Fruit fly (Drosophila melanogaster) whole organism, larva: ENCODE data around the gene CG3817.

Source experiments
- noc ChIP-seq: fragments of 200-800 bp; sonication (Bioruptor generic); optimal IDR thresholded peaks from 3 replicates; lab custom pipeline; 2019; ENCODE audit warnings: missing biosample characterization, mild to moderate bottlenecking, missing genetic modification characterization, moderate library complexity

The CG3817 gene

DNA sequence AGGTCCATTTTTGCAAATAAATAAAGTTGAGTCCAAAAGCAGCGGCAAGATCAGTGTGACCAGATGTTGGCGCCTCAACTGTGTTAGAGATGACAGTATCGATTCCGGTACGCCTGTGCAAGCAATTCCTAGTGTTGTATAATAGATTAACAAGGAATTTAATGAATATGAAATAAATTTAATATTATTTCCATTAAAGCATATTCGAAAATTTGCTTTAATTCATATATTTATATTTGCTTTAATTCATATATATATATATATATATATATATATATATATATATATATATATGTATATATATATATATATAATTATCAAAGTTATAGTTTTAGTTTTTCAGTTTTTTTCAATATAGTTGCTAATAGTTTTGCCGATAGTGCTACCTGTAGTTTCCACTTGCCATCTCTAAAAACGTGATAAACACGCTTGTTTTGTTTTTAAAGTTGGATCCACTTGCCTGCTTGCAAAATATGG, at the start of gene CG3817, which contains the start of gene Nup93-2:
Gene CG3817 (plus strand): TSS at position 460 of the 477 bp plus-strand sequence.
Gene Nup93-2 (minus strand): TSS at position 93 of the 477 bp plus-strand sequence.
- no peak for TF ChIP-seq noc (tag; lab: Kevin White, UChicago)

DNA sequence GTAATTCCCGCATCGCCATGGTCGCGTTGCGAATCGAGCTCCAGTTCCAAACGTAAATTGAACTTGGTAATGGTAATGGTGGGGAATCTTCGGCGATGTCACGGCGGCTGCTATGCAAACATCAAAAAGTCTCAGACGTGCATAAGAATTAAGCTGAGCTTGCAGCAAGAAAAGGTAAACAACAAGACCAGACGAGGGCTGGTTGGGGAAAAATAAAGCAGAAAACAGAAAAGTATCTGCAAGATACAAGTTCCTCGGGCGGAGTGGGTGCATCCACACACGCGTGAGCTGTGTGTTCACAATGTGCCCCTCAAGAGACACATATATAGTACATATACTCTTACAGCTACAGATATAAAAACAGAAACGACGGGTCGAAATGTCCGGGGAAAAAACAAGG, 45.9 kb upstream of the CG3817 start:
- TF ChIP-seq noc (tag; lab: Kevin White, UChicago), result no peak

DNA sequence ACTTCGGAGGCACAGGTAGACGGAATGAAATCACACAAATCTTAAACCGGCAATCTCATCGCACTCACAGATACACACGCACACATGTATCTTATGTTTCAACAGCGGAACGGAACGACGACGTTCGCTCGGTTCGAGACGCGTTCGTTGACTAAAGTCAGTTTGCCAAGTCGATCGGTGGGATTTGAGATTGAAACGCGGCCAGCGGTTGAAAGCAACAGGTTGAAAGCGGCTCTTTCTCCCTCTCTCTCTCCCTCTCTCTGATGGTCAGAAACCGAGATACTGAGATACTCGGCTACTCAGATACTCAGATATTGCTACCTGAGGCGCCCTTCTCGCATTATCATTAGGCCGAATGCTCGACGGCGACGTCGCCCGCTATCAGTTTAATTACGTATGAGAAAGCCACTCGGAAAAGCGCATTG, 44.8 kb upstream of the CG3817 start:
- TF ChIP-seq noc (tag; lab: Kevin White, UChicago), result peak; percentile 48

DNA sequence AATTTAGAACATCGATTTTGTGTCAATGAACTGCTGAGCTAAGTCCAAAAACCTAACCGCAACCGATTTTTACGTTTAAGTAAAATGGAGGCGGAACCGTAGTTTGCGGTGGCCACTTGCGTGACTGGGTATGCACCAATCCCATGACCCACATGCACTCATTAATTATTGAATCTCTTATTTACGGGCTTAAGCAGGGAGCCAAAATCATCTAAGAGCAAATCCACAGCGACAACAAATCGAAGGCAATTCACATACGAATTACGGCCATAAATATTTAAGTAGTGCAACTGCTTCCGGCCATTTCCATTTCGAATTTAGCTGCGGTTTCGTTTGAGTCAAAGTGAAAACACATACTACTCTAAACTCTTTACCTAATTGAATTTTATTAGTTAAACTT, 33.7 kb upstream of the CG3817 start:
- TF ChIP-seq noc (tag; lab: Kevin White, UChicago), result no peak

DNA sequence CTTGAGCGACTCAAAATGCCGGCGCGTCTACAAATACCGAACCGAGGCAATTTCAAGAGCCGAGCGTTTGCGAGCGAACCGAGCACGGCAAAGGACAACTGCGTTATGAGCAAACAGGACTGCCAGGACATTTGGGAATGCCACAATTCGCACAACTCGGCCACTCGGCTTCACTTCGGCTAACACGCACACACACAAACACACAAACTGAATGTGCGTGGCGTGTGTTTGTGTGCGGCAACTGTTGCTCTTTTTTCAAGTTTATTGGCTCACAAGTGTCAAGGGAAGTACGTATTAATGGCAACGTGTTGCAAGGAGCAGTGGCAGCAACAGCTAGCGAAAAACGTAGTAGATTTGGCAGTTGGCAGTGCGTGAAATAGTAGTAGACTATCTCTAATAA, 25.2 kb upstream of the CG3817 start:
- no peak for TF ChIP-seq noc (tag; lab: Kevin White, UChicago)

DNA sequence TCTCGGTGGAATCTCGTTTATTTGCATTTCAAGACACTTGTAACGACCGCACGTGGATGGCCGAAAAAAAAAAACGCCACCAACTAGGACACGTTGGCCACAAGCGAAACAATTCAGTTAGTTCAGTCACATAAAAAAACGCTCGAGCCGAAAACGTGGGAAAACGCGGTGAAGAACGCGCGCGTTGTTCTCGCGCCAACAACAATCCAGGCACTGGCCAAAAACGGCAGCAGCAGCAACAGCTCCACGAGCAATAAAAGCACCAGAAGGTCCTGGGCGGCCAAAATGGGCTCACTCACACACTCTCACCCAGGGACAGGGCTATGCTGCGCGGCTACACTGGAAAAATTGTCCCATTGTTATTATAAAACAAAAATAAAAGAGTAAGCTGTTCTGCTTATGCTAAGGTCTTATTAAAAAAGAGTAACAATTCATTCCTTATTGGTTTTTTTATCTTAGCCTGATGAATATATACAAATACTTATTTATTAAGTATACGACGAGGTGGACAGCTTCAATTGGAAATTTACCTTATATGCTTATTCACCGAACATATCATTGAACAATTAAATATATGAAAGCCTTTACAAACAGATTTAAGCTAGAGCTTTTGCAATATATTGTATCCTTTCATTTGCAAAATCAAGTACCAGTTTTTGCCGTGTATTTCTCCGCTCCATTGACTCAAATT, 23.1 kb upstream of the CG3817 start, which contains the start of gene btsz:
Gene btsz (minus strand): TSS at position 215 of the 691 bp plus-strand sequence.
- TF ChIP-seq noc (tag; lab: Kevin White, UChicago), result no peak

DNA sequence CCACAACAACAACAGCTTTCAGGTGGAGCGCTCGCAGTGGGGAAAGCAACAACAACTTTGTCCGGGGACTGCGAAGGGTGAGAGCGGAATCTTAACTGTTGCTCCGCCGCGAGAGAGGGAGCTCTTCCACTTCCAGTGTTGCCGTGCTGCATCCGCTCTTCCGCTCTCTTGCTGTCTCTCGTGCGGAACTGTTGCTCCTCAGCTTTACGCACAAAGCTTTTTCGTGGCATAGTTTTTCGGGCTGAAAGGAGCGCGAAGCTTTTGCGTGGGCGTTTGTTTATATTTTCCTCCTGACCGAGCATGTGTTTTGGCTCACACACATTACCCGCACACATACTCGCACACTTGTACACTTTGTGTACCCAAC, 22.6 kb upstream of the CG3817 start:
- TF ChIP-seq noc (tag; lab: Kevin White, UChicago), result no peak

DNA sequence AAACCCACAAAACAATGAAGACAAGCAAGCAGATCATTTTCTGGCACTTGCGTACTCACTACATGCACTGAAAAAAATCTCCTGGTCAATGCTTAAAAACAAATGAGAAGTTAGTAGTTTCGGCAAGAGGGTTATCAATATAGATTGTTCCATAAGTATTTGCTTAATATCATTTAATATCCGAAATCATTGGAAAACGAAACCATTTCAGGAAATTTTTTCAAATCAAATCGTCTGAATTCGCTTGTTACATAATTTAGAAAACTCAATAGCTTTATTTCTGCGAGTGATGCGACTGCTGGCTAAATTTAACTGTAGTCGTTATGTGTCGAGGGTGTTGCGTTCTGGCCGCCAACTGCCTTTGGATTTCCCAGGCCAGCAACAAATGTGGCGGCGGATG, 20.4 kb upstream of the CG3817 start:
- no peak for TF ChIP-seq noc (tag; lab: Kevin White, UChicago)

DNA sequence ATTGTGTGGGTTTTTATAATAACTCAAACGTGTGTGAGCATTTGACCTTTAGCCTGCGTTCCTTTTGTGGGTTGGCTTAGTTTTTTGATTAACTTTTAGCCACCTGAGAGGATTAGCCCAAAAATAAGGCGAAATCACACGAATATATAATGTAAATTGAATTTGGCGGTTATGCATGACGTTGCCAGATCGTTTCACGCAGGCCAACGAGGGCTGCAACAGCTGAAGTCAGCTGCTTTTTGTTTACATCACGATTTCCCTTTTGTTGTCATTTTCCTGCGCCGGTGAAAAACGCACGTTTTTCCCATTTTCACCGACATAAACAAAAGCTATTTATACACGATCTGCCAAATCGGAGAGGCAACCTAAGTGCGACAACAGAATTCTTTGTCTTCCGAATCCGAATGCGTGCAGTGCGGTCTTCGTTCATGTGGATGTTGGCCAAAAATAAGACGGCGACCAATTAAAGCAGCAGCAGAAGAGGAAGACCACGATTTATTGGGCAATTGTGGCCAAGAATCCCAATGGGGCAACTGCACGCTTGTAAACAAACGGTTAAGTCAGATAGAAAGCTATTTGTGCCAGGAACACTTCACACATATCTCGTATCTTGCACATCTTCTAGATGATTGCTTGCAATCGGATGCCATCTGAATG, 19.2 kb upstream of the CG3817 start, which contains the start of gene CG3631:
Gene CG3631 (plus strand): TSS at position 251 of the 657 bp plus-strand sequence.
- no peak for TF ChIP-seq noc (tag; lab: Kevin White, UChicago)

DNA sequence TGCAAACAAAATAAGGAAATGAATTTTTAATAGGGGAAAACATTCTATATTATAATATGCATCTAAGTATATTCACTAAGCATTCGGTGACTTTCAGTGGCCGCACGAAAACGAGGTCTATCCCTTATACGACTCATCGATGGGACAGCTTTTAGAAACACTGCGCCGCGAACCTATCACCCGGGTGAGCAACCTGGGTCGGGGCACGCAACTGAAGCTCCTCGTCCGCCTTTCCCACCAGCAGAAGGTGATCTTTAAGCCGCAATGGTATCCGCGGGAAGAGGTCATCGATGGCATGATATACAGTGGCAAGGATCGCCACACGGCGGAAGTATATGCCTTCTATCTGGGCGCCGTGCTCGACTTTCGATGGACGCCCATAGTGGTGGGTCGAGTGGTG, 17.7 kb upstream of the CG3817 start:
- no peak for TF ChIP-seq noc (tag; lab: Kevin White, UChicago)

DNA sequence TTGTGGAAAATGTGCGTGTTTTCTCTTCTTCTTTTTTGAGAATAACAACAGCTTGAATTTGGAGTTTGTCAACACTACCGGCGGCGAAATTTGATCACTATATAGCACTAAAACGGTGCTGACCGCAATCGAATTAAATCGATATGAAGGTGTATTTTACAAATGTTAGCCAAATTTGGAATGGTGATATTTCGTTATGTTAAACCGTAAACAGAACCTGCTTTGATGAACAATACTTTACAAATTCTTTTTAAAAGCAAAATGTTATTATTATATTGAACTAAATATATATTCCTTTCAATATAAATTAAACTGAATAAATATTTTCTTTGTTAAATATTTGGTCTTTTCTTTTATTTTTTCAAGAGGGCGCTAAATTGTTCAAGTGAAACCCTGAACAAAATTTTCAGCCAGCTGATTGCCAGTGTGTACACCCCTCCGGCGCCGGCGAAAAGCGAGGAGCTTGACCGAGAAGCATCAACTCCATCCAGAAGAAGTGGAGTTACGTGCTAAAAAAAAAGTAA, 12.5 kb upstream of the CG3817 start, which contains the start of the genes Rrp6, CG33331 and CG33332:
Gene Rrp6 (minus strand): TSS at position 236 of the 524 bp plus-strand sequence.
Gene CG33331 (plus strand): TSS at position 446 of the 524 bp plus-strand sequence.
Gene CG33332 (plus strand): TSS at position 446 of the 524 bp plus-strand sequence.
- peak; percentile 74 for TF ChIP-seq noc (tag; lab: Kevin White, UChicago)

DNA sequence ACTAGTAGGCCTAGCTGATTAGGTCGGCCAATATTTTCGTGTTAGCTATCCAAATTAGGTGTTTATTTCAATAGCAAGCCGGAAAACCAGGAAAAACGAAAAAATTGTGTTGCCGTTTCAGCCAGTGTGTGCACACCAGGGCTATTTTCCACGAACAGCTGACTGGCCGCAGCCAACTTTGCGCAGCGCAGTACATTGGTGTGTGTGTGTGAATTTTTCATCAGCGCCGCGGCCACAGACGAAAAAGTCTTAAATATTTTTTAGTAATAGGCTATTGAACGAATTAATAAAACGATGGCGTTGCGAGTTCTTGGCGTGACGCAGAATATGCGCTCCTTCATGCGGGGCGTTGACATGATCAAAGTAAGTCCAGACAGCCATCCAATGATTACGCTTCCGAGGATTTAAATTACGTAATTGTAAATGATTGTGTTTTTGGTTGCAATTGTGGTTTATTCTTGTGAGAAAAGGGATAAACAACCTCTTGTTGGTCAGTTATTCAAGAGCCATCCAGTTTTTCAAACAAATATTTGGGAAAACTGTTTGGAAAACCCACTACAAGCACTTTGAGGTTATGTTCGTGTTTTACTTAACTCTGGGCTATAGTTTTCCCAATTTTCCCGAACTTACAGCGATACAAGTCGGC, 8.4 kb upstream of the CG3817 start, which contains the start of the genes CycC and UQCR-C1:
Gene CycC (minus strand): TSS at position 142 of the 646 bp plus-strand sequence.
Gene UQCR-C1 (plus strand): TSS at position 168 of the 646 bp plus-strand sequence.
- no peak for TF ChIP-seq noc (tag; lab: Kevin White, UChicago)

DNA sequence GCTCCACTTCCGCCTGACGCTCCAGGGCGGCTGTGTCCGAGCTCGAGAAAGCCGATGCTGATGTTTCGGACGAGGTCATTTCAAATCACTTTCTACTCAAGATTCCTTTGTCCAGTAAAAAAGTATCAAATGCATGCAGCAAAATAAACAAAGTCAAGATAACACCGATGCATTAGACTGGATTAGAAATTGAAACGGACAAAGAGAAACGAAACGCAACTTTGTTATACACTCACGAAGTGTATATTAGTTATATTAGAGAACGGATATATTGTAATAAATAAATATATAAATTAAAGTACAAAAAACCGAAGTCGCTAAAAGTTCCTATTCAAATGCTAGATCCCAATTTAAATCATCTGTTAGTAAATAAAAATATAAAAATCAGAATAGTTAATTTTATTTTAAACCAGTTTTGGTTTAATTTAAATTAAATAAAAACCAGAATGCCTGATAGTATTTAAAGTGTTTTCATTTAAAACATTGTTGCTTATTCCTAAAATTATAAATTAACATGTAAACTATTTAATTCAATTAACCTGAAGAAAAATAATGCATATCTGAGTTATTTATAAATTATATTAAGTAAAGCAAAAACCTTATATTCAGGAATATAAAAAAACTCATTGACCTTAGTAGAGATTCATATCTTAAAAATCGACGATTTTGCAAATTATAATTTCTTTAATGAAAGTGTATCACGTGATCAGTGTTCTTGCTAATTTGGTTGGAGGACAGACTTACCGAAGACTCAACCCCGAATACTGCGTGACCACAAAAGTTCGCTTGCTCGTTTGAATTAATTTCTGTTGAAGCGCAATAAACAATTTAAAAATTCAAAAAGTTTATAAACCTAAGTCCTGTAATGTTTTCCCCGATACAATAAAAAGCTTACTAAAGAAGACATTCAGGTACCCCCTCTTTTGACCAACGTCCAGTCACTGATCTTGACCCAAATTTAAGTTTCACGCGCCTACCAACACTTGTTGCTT, 4.5 kb upstream of the CG3817 start, which contains the start of gene Dph2:
Gene Dph2 (minus strand): TSS at position 164 of the 992 bp plus-strand sequence.
- TF ChIP-seq noc (tag; lab: Kevin White, UChicago), result peak; percentile 28

DNA sequence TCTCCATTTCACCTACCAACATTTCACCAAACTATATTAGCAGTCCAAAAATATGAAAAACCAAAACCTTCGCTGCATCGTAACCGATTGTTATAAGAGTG, 3.9 kb upstream of the CG3817 start, which contains the start of gene CG14860:
Gene CG14860 (plus strand): TSS at position 2 of the 101 bp plus-strand sequence.
- TF ChIP-seq noc (tag; lab: Kevin White, UChicago), result no peak

DNA sequence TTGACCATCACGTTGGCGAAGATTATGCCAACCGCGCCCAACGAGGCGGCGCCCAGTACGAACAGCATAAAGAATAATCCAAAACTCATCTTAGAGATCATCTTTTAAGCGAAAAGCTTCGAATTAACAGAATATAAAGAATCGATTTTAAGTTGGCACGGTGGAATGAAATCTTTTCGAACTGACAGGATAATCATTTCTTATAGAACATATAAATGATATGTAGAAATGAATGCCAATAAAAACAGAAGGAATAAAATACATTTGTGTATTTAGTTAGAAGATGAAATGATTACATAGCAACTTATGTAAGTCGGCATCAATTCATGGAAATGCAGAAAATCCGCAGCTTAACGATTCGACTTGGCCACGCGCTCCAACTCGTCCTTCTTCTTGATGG, 1.6 kb downstream of the CG3817 start, which contains the start of gene VhaPPA1-2:
Gene VhaPPA1-2 (minus strand): TSS at position 101 of the 400 bp plus-strand sequence.
- TF ChIP-seq noc (tag; lab: Kevin White, UChicago), result no peak
